Fruit fly (Drosophila melanogaster): Measurements from ENCODE around the gene CG18476.
A peak's percentile ranks its signal among the peaks of the same experiment; 100 is the strongest.

The CG18476 gene

dm6 chr3R:11655873-11656374 lies 22.0 kb downstream of the CG18476 start, which contains the start of gene CG42327 (continued):
- TF ChIP-seq Atf6 (GFP tag; IDR thresholded peaks at IDR 0.05) (peak; percentile 91), CG6813 (GFP tag; optimal IDR thresholded peaks at IDR 0.05) (peak; percentile 94), zfh2 (GFP tag; optimal IDR thresholded peaks at IDR 0.05) (peak; percentile 20), tx (GFP tag; optimal IDR thresholded peaks at IDR 0.05) (peak; percentile 24), CG11456 (GFP tag; IDR thresholded peaks at IDR 0.05) (peak; percentile 89), Abd-B (GFP tag; optimal IDR thresholded peaks at IDR 0.05) (peak; percentile 86), dimm (GFP tag; IDR thresholded peaks at IDR 0.05) (peak; percentile 77), CG9817 (tag; optimal IDR thresholded peaks at IDR 0.05) (peak; percentile 59), CG9876 (GFP tag; optimal IDR thresholded peaks at IDR 0.05) (peak; percentile 45), ase (GFP tag; IDR thresholded peaks at IDR 0.05) (peak; percentile 97), Asciz (GFP tag; optimal IDR thresholded peaks at IDR 0.05) (peak; percentile 96), Six4 (GFP tag; optimal IDR thresholded peaks at IDR 0.05) (peak; percentile 88), Nf-YA (GFP tag; IDR thresholded peaks at IDR 0.05) (peak; percentile 96), Usf (GFP tag; optimal IDR thresholded peaks at IDR 0.05) (peak; percentile 61), nmo (GFP tag; optimal IDR thresholded peaks at IDR 0.05) (peak; percentile 93), pros (GFP tag; optimal IDR thresholded peaks at IDR 0.05) (no peak), BtbVII (GFP tag; optimal IDR thresholded peaks at IDR 0.05) (peak; percentile 93), Elba2 (GFP tag; optimal IDR thresholded peaks at IDR 0.05) (peak; percentile 51), CG3838 (GFP tag; optimal IDR thresholded peaks at IDR 0.05) (peak; percentile 48), twi (tag; optimal IDR thresholded peaks at IDR 0.05) (peak; percentile 72), corto (GFP tag; optimal IDR thresholded peaks at IDR 0.05) (peak; percentile 92), ewg (GFP tag; optimal IDR thresholded peaks at IDR 0.05) (peak; percentile 98), NfI (GFP tag; optimal IDR thresholded peaks at IDR 0.05) (peak; percentile 92), toy (GFP tag; IDR thresholded peaks at IDR 0.05) (peak; percentile 80), CG31388 (GFP tag; optimal IDR thresholded peaks at IDR 0.05) (peak; percentile 76), CG13123 (GFP tag; optimal IDR thresholded peaks at IDR 0.05) (peak; percentile 90), Med (GFP tag) (peak; percentile 96), CG18011 (GFP tag; optimal IDR thresholded peaks at IDR 0.05) (peak; percentile 76), al (GFP tag; IDR thresholded peaks at IDR 0.05) (peak; percentile 87), trh (GFP tag; optimal IDR thresholded peaks at IDR 0.05) (peak; percentile 79), tap (tag; optimal IDR thresholded peaks at IDR 0.05) (peak; percentile 93), inv (GFP tag; IDR thresholded peaks at IDR 0.05; ENCODE audit: partially characterized antibody) (peak; percentile 16; the same call in 1 of the 2 replicates), tin (GFP tag; optimal IDR thresholded peaks at IDR 0.05) (peak; percentile 94), CG8924 (tag; optimal IDR thresholded peaks at IDR 0.05) (peak; percentile 95), bigmax (GFP tag; optimal IDR thresholded peaks at IDR 0.05) (peak; percentile 24), CG8281 (tag; optimal IDR thresholded peaks at IDR 0.05) (peak; percentile 75), Neu2 (GFP tag; optimal IDR thresholded peaks at IDR 0.05; ENCODE audit: borderline replicate concordance) (no peak), pita (GFP tag; optimal IDR thresholded peaks at IDR 0.05) (no peak), Dip3 (GFP tag; optimal IDR thresholded peaks at IDR 0.05) (peak; percentile 48), CG17186 (GFP tag; optimal IDR thresholded peaks at IDR 0.05) (peak; percentile 78), CG7839 (tag; optimal IDR thresholded peaks at IDR 0.05) (peak; percentile 93), nau (GFP tag; optimal IDR thresholded peaks at IDR 0.05) (peak; percentile 91), crp (GFP tag; optimal IDR thresholded peaks at IDR 0.05) (peak in 1 of 2 experiments; percentile 59), CG3163 (GFP tag; optimal IDR thresholded peaks at IDR 0.05) (peak; percentile 89), CG11696 (GFP tag; IDR thresholded peaks at IDR 0.05) (peak; percentile 89), CG34224 (GFP tag; IDR thresholded peaks at IDR 0.05; ENCODE audit: partially characterized antibody) (no peak), sob (GFP tag; IDR thresholded peaks at IDR 0.05) (peak; percentile 93), CG14441 (GFP tag; IDR thresholded peaks at IDR 0.05) (peak; percentile 94), klu (GFP tag; IDR thresholded peaks at IDR 0.05) (peak; percentile 81), CG7987 (GFP tag; optimal IDR thresholded peaks at IDR 0.05) (peak; percentile 76)
